Worm (Caenorhabditis elegans) whole organism, L3 larva: ENCODE measurements around the gene prp-9.

Source experiments
- R02D3.7 ChIP-seq: fragments of 150-350 bp; optimal IDR thresholded peaks from 2 replicates; lab custom pipeline; 2014; ENCODE audit warnings: missing biosample characterization, missing genetic modification characterization
- ZK546.5 ChIP-seq: sonication (generic microtip); optimal IDR thresholded peaks from 2 replicates; lab custom pipeline; 2017; ENCODE audit warnings: missing biosample characterization, missing genetic modification characterization
- aly-2 ChIP-seq: fragments of 150-350 bp; optimal IDR thresholded peaks from 2 replicates; lab custom pipeline; 2014; ENCODE audit warnings: missing biosample characterization, missing genetic modification characterization
- ama-1 ChIP-seq: fragments of 150-350 bp; optimal IDR thresholded peaks from 2 replicates; lab custom pipeline; 2018
- ceh-16 ChIP-seq: sonication (generic microtip); optimal IDR thresholded peaks from 2 replicates; lab custom pipeline; 2017; ENCODE audit warnings: missing biosample characterization, missing genetic modification characterization
- ceh-28 ChIP-seq: fragments of 150-350 bp; optimal IDR thresholded peaks from 2 replicates; lab custom pipeline; 2014; ENCODE audit warnings: missing biosample characterization, missing genetic modification reagents, missing genetic modification characterization
- ceh-82 ChIP-seq: fragments of 150-350 bp; optimal IDR thresholded peaks from 2 replicates; lab custom pipeline; 2014; ENCODE audit warnings: missing biosample characterization, missing genetic modification characterization
- ceh-9 ChIP-seq: sonication (generic microtip); optimal IDR thresholded peaks from 2 replicates; lab custom pipeline; 2018; ENCODE audit warnings: missing biosample characterization, missing genetic modification characterization
- daf-12 ChIP-seq: fragments of 150-350 bp; optimal IDR thresholded peaks from 2 replicates; lab custom pipeline; 2014; ENCODE audit warnings: missing biosample characterization, missing genetic modification reagents, missing genetic modification characterization
- egl-27 ChIP-seq: sonication (generic microtip); optimal IDR thresholded peaks from 4 replicates; lab custom pipeline; 2017; ENCODE audit warnings: missing biosample characterization, missing genetic modification reagents, missing genetic modification characterization
- elt-1 ChIP-seq: fragments of 150-350 bp; optimal IDR thresholded peaks from 2 replicates; lab custom pipeline; 2014; ENCODE audit warnings: missing biosample characterization, missing genetic modification characterization
- elt-2 ChIP-seq: sonication (generic microtip); optimal IDR thresholded peaks from 2 replicates; lab custom pipeline; 2016; ENCODE audit warnings: missing genetic modification reagents, mild to moderate bottlenecking, missing genetic modification characterization, missing compliant biosample characterization
- elt-3 ChIP-seq, 3 experiments: fragments of 150-350 bp in 1 of 3; sonication (generic microtip) in 2 of 3; optimal IDR thresholded peaks; 2 replicates in 2 of 3; 4 replicates in 1 of 3; lab custom pipeline; 2014 to 2017; ENCODE audit warnings: missing biosample characterization in 3 of 3, missing genetic modification characterization in 3 of 3
- eor-1 ChIP-seq, 2 experiments: fragments of 150-350 bp; optimal IDR thresholded peaks; 2 replicates each; lab custom pipeline; 2014 to 2018; ENCODE audit warnings: missing biosample characterization in 2 of 2, missing genetic modification characterization in 2 of 2
- fkh-10 ChIP-seq: sonication (generic microtip); optimal IDR thresholded peaks from 2 replicates; lab custom pipeline; 2017; ENCODE audit warnings: missing biosample characterization, missing genetic modification reagents, missing genetic modification characterization
- fos-1 ChIP-seq: fragments of 150-350 bp; optimal IDR thresholded peaks from 2 replicates; lab custom pipeline; 2014; ENCODE audit warnings: missing biosample characterization, missing genetic modification characterization
- hmg-11 ChIP-seq: sonication (generic microtip); optimal IDR thresholded peaks from 2 replicates; lab custom pipeline; 2016; ENCODE audit warnings: missing genetic modification characterization, missing compliant biosample characterization
- jun-1 ChIP-seq: fragments of 150-350 bp; optimal IDR thresholded peaks from 2 replicates; lab custom pipeline; 2014; ENCODE audit warnings: missing biosample characterization, missing genetic modification reagents, missing genetic modification characterization
- lin-15B ChIP-seq: fragments of 150-350 bp; optimal IDR thresholded peaks from 2 replicates; lab custom pipeline; 2014; ENCODE audit warnings: missing biosample characterization, missing genetic modification characterization
- lin-39 ChIP-seq: fragments of 150-350 bp; optimal IDR thresholded peaks from 2 replicates; lab custom pipeline; 2018; ENCODE audit warnings: missing biosample characterization, missing genetic modification reagents, missing genetic modification characterization
- lsy-12 ChIP-seq: sonication (generic microtip); optimal IDR thresholded peaks from 2 replicates; lab custom pipeline; 2016; ENCODE audit warnings: mild to moderate bottlenecking, missing genetic modification characterization, missing compliant biosample characterization
- mdl-1 ChIP-seq: fragments of 150-350 bp; optimal IDR thresholded peaks from 2 replicates; lab custom pipeline; 2014; ENCODE audit warnings: missing biosample characterization, missing genetic modification characterization
- mml-1 ChIP-seq: fragments of 150-350 bp; sonication (generic microtip); optimal IDR thresholded peaks from 3 replicates; lab custom pipeline; 2014; ENCODE audit warnings: missing biosample characterization, missing genetic modification characterization
- nfya-1 ChIP-seq: sonication (generic microtip); optimal IDR thresholded peaks from 2 replicates; lab custom pipeline; 2017; ENCODE audit warnings: missing genetic modification characterization, mild to moderate bottlenecking, missing compliant biosample characterization, antibody characterized with exemption, moderate library complexity; ENCODE audit not compliant: insufficient read depth
- nhr-11 ChIP-seq: fragments of 150-350 bp; optimal IDR thresholded peaks from 2 replicates; lab custom pipeline; 2014; ENCODE audit warnings: missing biosample characterization, missing genetic modification characterization
- nhr-12 ChIP-seq: fragments of 150-350 bp; optimal IDR thresholded peaks from 2 replicates; lab custom pipeline; 2014; ENCODE audit warnings: missing biosample characterization, missing genetic modification characterization
- nhr-23 ChIP-seq: fragments of 150-350 bp; optimal IDR thresholded peaks from 2 replicates; lab custom pipeline; 2014; ENCODE audit warnings: missing biosample characterization, missing genetic modification reagents, missing genetic modification characterization
- nhr-237 ChIP-seq: fragments of 150-350 bp; optimal IDR thresholded peaks from 2 replicates; lab custom pipeline; 2014; ENCODE audit warnings: missing biosample characterization, missing genetic modification characterization
- nhr-25 ChIP-seq: sonication (generic microtip); optimal IDR thresholded peaks from 2 replicates; lab custom pipeline; 2017; ENCODE audit warnings: missing biosample characterization, missing genetic modification characterization
- nhr-28 ChIP-seq: fragments of 150-350 bp; optimal IDR thresholded peaks from 2 replicates; lab custom pipeline; 2014; ENCODE audit warnings: missing biosample characterization, missing genetic modification characterization
- nhr-43 ChIP-seq: sonication (generic microtip); optimal IDR thresholded peaks from 2 replicates; lab custom pipeline; 2016; ENCODE audit warnings: mild to moderate bottlenecking, missing genetic modification characterization, missing compliant biosample characterization; ENCODE audit not compliant: poor library complexity, severe bottlenecking
- nhr-76 ChIP-seq: fragments of 150-350 bp; sonication (generic microtip); optimal IDR thresholded peaks from 5 replicates; lab custom pipeline; 2014; ENCODE audit warnings: missing biosample characterization, missing genetic modification characterization
- nhr-77 ChIP-seq: fragments of 150-350 bp; optimal IDR thresholded peaks from 2 replicates; lab custom pipeline; 2014; ENCODE audit warnings: missing biosample characterization, missing genetic modification characterization
- pha-4 ChIP-seq: fragments of 150-350 bp; optimal IDR thresholded peaks from 2 replicates; lab custom pipeline; 2014; ENCODE audit warnings: missing biosample characterization, missing genetic modification reagents, missing genetic modification characterization
- pqm-1 ChIP-seq: fragments of 150-350 bp; optimal IDR thresholded peaks from 2 replicates; lab custom pipeline; 2017; ENCODE audit warnings: missing biosample characterization, missing genetic modification characterization, inconsistent platforms
- sea-2 ChIP-seq: fragments of 150-350 bp; sonication (generic microtip); optimal IDR thresholded peaks from 4 replicates; lab custom pipeline; 2014; ENCODE audit warnings: missing biosample characterization, missing genetic modification reagents, missing genetic modification characterization
- skn-1 ChIP-seq: fragments of 150-350 bp; optimal IDR thresholded peaks from 2 replicates; lab custom pipeline; 2014; ENCODE audit warnings: missing biosample characterization, missing genetic modification characterization
- snpc-4 ChIP-seq: fragments of 150-350 bp; optimal IDR thresholded peaks from 2 replicates; lab custom pipeline; 2014; ENCODE audit warnings: missing biosample characterization, missing genetic modification characterization
- unc-39 ChIP-seq: sonication (generic microtip); optimal IDR thresholded peaks from 4 replicates; lab custom pipeline; 2017; ENCODE audit warnings: missing biosample characterization, missing genetic modification characterization
- unc-62 ChIP-seq: fragments of 150-350 bp; sonication (generic microtip); optimal IDR thresholded peaks from 4 replicates; lab custom pipeline; 2014; ENCODE audit warnings: missing biosample characterization, missing genetic modification reagents, missing genetic modification characterization
- zag-1 ChIP-seq: fragments of 150-350 bp; optimal IDR thresholded peaks from 2 replicates; lab custom pipeline; 2014; ENCODE audit warnings: missing biosample characterization, missing genetic modification characterization
- ztf-11 ChIP-seq: fragments of 150-350 bp; optimal IDR thresholded peaks from 2 replicates; lab custom pipeline; 2014; ENCODE audit warnings: missing biosample characterization, missing genetic modification characterization
- ztf-4 ChIP-seq: fragments of 150-350 bp; optimal IDR thresholded peaks from 2 replicates; lab custom pipeline; 2014; ENCODE audit warnings: missing biosample characterization, missing genetic modification characterization

prp-9 gene

DNA sequence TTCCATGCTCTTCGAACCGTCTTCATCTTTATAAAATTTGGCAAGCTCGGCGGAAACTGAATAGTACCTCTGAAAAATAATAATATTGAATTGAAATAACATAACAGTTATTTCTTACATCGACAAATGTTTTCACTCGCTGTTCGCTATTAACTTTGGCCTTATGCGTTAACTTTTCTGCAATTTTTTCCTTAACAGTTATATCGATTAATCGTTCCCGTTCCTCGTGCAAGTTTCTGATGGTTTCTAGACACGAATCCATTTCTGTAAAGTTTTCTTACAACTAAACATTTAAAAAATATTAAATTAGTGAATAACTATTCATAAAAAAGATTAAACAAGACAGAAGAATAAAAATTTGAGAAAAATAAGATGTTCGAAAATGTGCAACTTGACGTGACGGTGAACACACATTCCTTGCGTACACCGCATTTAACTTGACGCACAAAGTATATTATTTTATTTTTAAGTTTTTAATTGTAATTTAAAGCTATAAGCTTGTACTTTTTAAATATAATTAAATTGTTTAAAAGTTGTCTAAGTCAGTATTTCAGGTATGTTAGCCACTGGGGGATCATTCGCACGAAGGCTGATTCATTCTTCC is at the start of gene prp-9, which contains the start of gene mrps-18B:
TSS of gene prp-9 (minus strand) at position 264 of the 604 bp plus-strand sequence.
TSS of gene mrps-18B (plus strand) at position 549 of the 604 bp plus-strand sequence.
- no peak for TF ChIP-seq aly-2 (tag; lab: Kevin White, UChicago)
- TF ChIP-seq skn-1 (tag; lab: Kevin White, UChicago): no peak
- TF ChIP-seq nhr-76 (tag; lab: Kevin White, UChicago): no peak
- peak; percentile 13 for TF ChIP-seq elt-2 (tag; lab: Kevin White, UChicago)
- TF ChIP-seq fkh-10: no peak
- TF ChIP-seq unc-62 (GFP tag; lab: Kevin White, UChicago): no peak
- TF ChIP-seq fos-1: no peak
- TF ChIP-seq R02D3.7: no peak
- no peak for TF ChIP-seq sea-2 (GFP tag; lab: Kevin White, UChicago)
- TF ChIP-seq nhr-23 (tag; lab: Kevin White, UChicago): peak; percentile 67
- TF ChIP-seq lsy-12: no peak
- no peak for TF ChIP-seq nhr-25 (tag; lab: Kevin White, UChicago)
- TF ChIP-seq jun-1: no peak
- peak; percentile 1 for TF ChIP-seq hmg-11 (tag; lab: Kevin White, UChicago)
- no peak for TF ChIP-seq zag-1 (tag; lab: Kevin White, UChicago)
- TF ChIP-seq mml-1: no peak
- TF ChIP-seq nhr-28 (tag; lab: Kevin White, UChicago): no peak
- TF ChIP-seq nhr-11: no peak
- no peak for TF ChIP-seq ama-1 (lab: Kevin White, UChicago)
- TF ChIP-seq ceh-9 (tag; lab: Kevin White, UChicago): no peak
- no peak for TF ChIP-seq pqm-1
- no peak for TF ChIP-seq nhr-77 (tag; lab: Kevin White, UChicago)
- no peak for TF ChIP-seq egl-27 (tag; lab: Kevin White, UChicago)
- no peak for TF ChIP-seq ceh-82 (tag; lab: Kevin White, UChicago)
- no peak for TF ChIP-seq nhr-12 (tag; lab: Kevin White, UChicago)
- peak; percentile 33 for TF ChIP-seq lin-15B (tag; lab: Kevin White, UChicago)
- no peak for TF ChIP-seq ceh-28 (tag; lab: Kevin White, UChicago)
- no peak for TF ChIP-seq eor-1 (tag; optimal IDR thresholded peaks at IDR 0.05; lab: Kevin White, UChicago)
- no peak for TF ChIP-seq ztf-4 (tag; lab: Kevin White, UChicago)
- no peak for TF ChIP-seq ZK546.5 (tag; lab: Kevin White, UChicago)
- no peak for TF ChIP-seq elt-3 (tag; optimal IDR thresholded peaks at IDR 0.05; lab: Kevin White, UChicago)
- no peak for TF ChIP-seq mdl-1 (tag; lab: Kevin White, UChicago)
- peak; percentile 71 for TF ChIP-seq snpc-4 (tag; lab: Kevin White, UChicago)
- no peak for TF ChIP-seq nhr-237
- TF ChIP-seq unc-39: no peak
- peak; percentile 71 for TF ChIP-seq pha-4 (tag; lab: Kevin White, UChicago)
- TF ChIP-seq lin-39 (tag; lab: Kevin White, UChicago): no peak
- no peak for TF ChIP-seq nhr-43 (tag; lab: Kevin White, UChicago)
- no peak for TF ChIP-seq nfya-1 (tag; lab: Kevin White, UChicago)
- no peak for TF ChIP-seq ztf-11
- no peak for TF ChIP-seq elt-1

DNA sequence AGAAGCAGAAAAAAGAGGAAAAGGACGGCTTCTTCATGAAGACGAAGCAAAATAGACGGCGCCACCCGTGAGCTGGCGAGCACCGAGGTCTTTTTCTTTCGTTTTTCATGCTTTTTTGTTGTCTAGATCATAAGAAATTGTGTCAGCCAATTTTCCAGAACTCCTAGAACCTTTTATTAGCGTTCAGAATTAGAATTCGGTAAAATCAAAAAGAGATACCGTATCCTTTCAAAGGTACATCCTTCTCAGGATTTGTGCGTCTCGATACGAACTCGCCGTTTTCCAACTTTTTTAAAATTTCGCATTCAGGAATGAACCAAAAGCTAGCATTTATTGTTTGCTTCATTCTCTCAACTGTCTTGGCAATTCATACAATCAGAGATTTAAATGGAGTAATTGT is 47.8 kb upstream of the prp-9 start, which contains the start of gene F54C9.7:
TSS of gene F54C9.7 (plus strand) at position 301 of the 400 bp plus-strand sequence.
- TF ChIP-seq pqm-1 (no peak), R02D3.7 (no peak), nhr-23 (tag; lab: Kevin White, UChicago) (no peak), ceh-9 (tag; lab: Kevin White, UChicago) (no peak), ZK546.5 (tag; lab: Kevin White, UChicago) (no peak), daf-12 (tag; lab: Kevin White, UChicago) (no peak), ceh-16 (tag; lab: Kevin White, UChicago) (no peak), elt-3 (tag; optimal IDR thresholded peaks at IDR 0.05; lab: Kevin White, UChicago) (no peak), fos-1 (no peak), unc-39 (no peak), nhr-76 (tag; lab: Kevin White, UChicago) (no peak), hmg-11 (tag; lab: Kevin White, UChicago) (no peak), mdl-1 (tag; lab: Kevin White, UChicago) (no peak), fkh-10 (no peak), ztf-11 (no peak)
